Worm (Caenorhabditis elegans): ENCODE results near the gene srg-4.

DNA sequence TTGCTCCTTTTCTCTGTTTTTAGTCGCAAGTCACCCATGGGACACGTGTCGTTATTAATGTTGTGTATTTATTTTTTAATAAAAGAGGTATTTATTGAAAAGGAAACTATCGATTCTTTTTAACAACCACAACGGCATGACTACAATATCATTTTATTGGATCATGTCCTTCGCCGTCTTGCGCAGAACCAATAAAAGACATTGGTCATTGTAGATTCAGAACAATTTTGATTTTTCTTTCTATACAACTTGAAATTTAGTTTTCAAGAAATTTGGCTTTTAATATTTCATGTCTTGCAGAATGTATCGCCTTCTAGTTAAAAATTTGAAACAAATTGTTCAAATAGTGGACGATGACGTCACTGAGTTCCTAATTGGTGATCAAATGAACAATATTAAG, 10.4 kb downstream of the srg-4 start, which contains the start of gene amdh-1:
- no peak for TF ChIP-seq tab-1 (GFP tag; IDR thresholded peaks at IDR 0.05)
- no peak for TF ChIP-seq klf-2 (GFP tag; conservative IDR thresholded peaks at IDR 0.05)
- no peak for TF ChIP-seq ztf-29 (GFP tag; IDR thresholded peaks at IDR 0.05)
- TF ChIP-seq flt-1 (GFP tag; IDR thresholded peaks at IDR 0.05) = no peak
- no peak for TF ChIP-seq ztf-23 (GFP tag; IDR thresholded peaks at IDR 0.05)
- TF ChIP-seq med-1 (GFP tag; optimal IDR thresholded peaks at IDR 0.05; ENCODE audit: insufficient read depth) = no peak
- no peak for TF ChIP-seq ref-1 (GFP tag; conservative IDR thresholded peaks at IDR 0.05)

All from whole organism, midembryonic.